Fruit fly (Drosophila melanogaster) whole organism, adult: ENCODE data around the gene Papst2.

Experiments
- CG11617 ChIP-seq: fragments of 200-800 bp; sonication (Bioruptor generic); optimal IDR thresholded peaks from 2 replicates; lab custom pipeline; 2017; ENCODE audit warnings: mild to moderate bottlenecking, missing biosample characterization, missing genetic modification reagents, missing genetic modification characterization
- CG12768 ChIP-seq: fragments of 200-800 bp; sonication (Bioruptor generic); optimal IDR thresholded peaks from 2 replicates; lab custom pipeline; 2017; ENCODE audit warnings: missing biosample characterization, missing genetic modification characterization, mild to moderate bottlenecking, moderate library complexity, missing genetic modification reagents
- CG14711 ChIP-seq: fragments of 200-800 bp; sonication (Bioruptor generic); optimal IDR thresholded peaks from 2 replicates; lab custom pipeline; 2018; ENCODE audit warnings: missing biosample characterization, mild to moderate bottlenecking, missing genetic modification characterization, moderate library complexity
- CG1620 ChIP-seq: fragments of 200-800 bp; sonication (Bioruptor generic); optimal IDR thresholded peaks from 2 replicates; lab custom pipeline; 2016; ENCODE audit warnings: missing biosample characterization, missing genetic modification characterization
- CG33017 ChIP-seq: fragments of 200-800 bp; sonication (Bioruptor generic); optimal IDR thresholded peaks from 2 replicates; lab custom pipeline; 2018; ENCODE audit warnings: missing biosample characterization, mild to moderate bottlenecking, missing genetic modification characterization, moderate library complexity
- CG5204 ChIP-seq: fragments of 200-800 bp; sonication (Bioruptor generic); optimal IDR thresholded peaks from 2 replicates; lab custom pipeline; 2016; ENCODE audit warnings: missing biosample characterization, missing genetic modification characterization
- CG7045 ChIP-seq: fragments of 200-800 bp; sonication (Bioruptor generic); optimal IDR thresholded peaks from 2 replicates; lab custom pipeline; 2017; ENCODE audit warnings: missing biosample characterization, mild to moderate bottlenecking, missing genetic modification characterization
- CG7101 ChIP-seq: fragments of 200-800 bp; sonication (Bioruptor generic); optimal IDR thresholded peaks from 2 replicates; lab custom pipeline; 2018; ENCODE audit warnings: missing biosample characterization, mild to moderate bottlenecking, missing genetic modification characterization, moderate library complexity
- Clk ChIP-seq: fragments of 200-800 bp; sonication (Bioruptor generic); optimal IDR thresholded peaks from 2 replicates; lab custom pipeline; 2017; ENCODE audit warnings: missing biosample characterization, missing genetic modification characterization
- Crg-1 ChIP-seq: fragments of 200-800 bp; sonication (Bioruptor generic); optimal IDR thresholded peaks from 2 replicates; lab custom pipeline; 2016; ENCODE audit warnings: missing biosample characterization, missing genetic modification characterization
- Hr96 ChIP-seq: fragments of 200-800 bp; sonication (Bioruptor generic); optimal IDR thresholded peaks from 2 replicates; lab custom pipeline; 2016; ENCODE audit warnings: missing biosample characterization, missing genetic modification characterization
- Mnt ChIP-seq: fragments of 200-800 bp; sonication (Bioruptor generic); optimal IDR thresholded peaks from 2 replicates; lab custom pipeline; 2016; ENCODE audit warnings: missing biosample characterization, mild to moderate bottlenecking, missing genetic modification characterization
- bab1 ChIP-seq: fragments of 200-800 bp; sonication (Bioruptor generic); optimal IDR thresholded peaks from 3 replicates; lab custom pipeline; 2019; ENCODE audit warnings: missing biosample characterization, mild to moderate bottlenecking, missing genetic modification characterization, moderate library complexity
- cic ChIP-seq: fragments of 200-800 bp; sonication (Bioruptor generic); optimal IDR thresholded peaks from 2 replicates; lab custom pipeline; 2017; ENCODE audit warnings: missing biosample characterization, mild to moderate bottlenecking, missing genetic modification characterization, moderate library complexity
- cnc ChIP-seq, 2 experiments: fragments of >200 bp; optimal IDR thresholded peaks; 2 replicates each; lab custom pipeline; 2017
- kay ChIP-seq: fragments of 200-800 bp; sonication (Bioruptor generic); peaks from one replicate; lab custom pipeline; 2016; ENCODE audit warnings: missing biosample characterization, missing genetic modification characterization, borderline replicate concordance
- ovo ChIP-seq: fragments of 200-800 bp; sonication (Bioruptor generic); optimal IDR thresholded peaks from 2 replicates; lab custom pipeline; 2016; ENCODE audit warnings: missing biosample characterization, missing genetic modification characterization
- pad ChIP-seq: fragments of 200-800 bp; sonication (Bioruptor generic); optimal IDR thresholded peaks from 3 replicates; lab custom pipeline; 2017; ENCODE audit warnings: missing biosample characterization, missing genetic modification characterization, mild to moderate bottlenecking, moderate library complexity, missing genetic modification reagents
- tj ChIP-seq: fragments of 200-800 bp; sonication (Bioruptor generic); optimal IDR thresholded peaks from 3 replicates; lab custom pipeline; 2017; ENCODE audit warnings: missing biosample characterization, mild to moderate bottlenecking, missing genetic modification characterization, moderate library complexity
- toe ChIP-seq: fragments of 200-800 bp; sonication (Bioruptor generic); optimal IDR thresholded peaks from 2 replicates; lab custom pipeline; 2016; ENCODE audit warnings: missing biosample characterization, missing genetic modification characterization

Papst2 gene

DNA sequence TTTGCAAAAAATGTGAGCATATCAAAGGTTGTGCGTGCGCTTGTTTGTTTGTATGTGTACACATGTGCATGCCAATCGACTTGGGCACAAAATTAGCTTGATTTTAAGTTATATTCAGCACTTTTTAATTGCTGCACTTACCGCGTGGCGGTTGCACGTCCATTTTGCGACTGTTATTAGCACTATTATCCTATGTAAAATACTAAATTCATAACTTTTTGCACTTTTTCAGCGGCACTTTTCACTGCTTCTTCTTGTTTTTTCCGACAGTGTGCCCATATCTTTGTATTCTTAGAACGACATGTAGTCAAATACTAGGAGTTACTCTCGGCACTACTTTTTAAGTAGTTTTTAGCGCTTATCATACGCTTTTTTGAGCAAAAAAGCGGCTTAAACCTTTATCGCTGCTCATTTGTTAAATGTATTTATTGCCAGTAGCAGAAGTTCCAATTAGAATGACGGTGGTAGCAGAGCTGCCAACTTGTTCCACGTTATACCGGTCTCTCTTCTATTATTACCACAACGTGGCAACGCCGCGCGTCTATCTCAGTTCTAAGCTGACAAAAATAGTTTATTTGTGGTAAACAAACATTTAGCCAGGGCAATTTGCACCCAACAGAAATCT lies at the start of gene Papst2, which contains the start of gene scaf6:
Papst2 (plus strand) TSS at position 501 of the 625 bp plus-strand sequence.
scaf6 (minus strand) TSS at position 278 of the 625 bp plus-strand sequence.
- no peak for TF ChIP-seq toe (GFP tag; lab: Kevin White, UChicago)
- TF ChIP-seq CG1620: peak; percentile 28
- TF ChIP-seq bab1 (GFP tag; lab: Kevin White, UChicago): no peak
- TF ChIP-seq CG14711: peak; percentile 41
- no peak for TF ChIP-seq cnc (optimal IDR thresholded peaks at IDR 0.05; lab: Kevin White, UChicago)
- TF ChIP-seq CG11617 (GFP tag; lab: Kevin White, UChicago): peak; percentile 42
- TF ChIP-seq Crg-1 (GFP tag; lab: Kevin White, UChicago): no peak
- TF ChIP-seq CG7101 (tag; lab: Kevin White, UChicago): peak; percentile 4
- TF ChIP-seq cic (GFP tag; lab: Kevin White, UChicago): no peak
- TF ChIP-seq tj (GFP tag; lab: Kevin White, UChicago): no peak
- TF ChIP-seq pad (GFP tag; lab: Kevin White, UChicago): no peak
- no peak for TF ChIP-seq CG12768 (GFP tag; lab: Kevin White, UChicago)
- TF ChIP-seq Hr96 (GFP tag; lab: Kevin White, UChicago): no peak
- no peak for TF ChIP-seq Clk (GFP tag; lab: Kevin White, UChicago)
- peak; percentile 84 for TF ChIP-seq Mnt (GFP tag; lab: Kevin White, UChicago)
- no peak for TF ChIP-seq CG7045 (GFP tag; lab: Kevin White, UChicago)
- no peak for TF ChIP-seq ovo (GFP tag; lab: Kevin White, UChicago)
- TF ChIP-seq CG33017 (tag; lab: Kevin White, UChicago): no peak
- no peak for TF ChIP-seq kay (GFP tag; lab: Kevin White, UChicago)
- no peak for TF ChIP-seq CG5204 (GFP tag; lab: Kevin White, UChicago)

DNA sequence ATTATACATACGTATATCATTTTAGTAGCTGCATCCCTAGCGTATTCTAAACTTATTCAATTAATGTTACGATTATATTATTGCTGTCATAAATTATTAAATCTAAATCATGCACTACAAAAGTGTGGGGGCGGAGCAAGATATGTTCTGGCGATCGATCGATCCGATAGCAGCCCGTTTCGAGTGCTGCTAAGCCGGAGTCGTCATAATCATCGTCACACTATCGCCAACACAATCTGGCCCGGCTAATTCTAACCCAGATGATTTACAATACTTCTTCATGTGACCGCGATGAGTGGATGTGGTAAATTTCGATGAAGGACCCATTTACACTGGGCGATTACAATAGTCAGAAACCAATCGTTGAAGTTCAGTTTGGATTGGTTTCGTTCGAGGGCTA lies 47.8 kb upstream of the Papst2 start:
- TF ChIP-seq CG12768 (GFP tag; lab: Kevin White, UChicago): no peak
- TF ChIP-seq Clk (GFP tag; lab: Kevin White, UChicago): no peak
- no peak for TF ChIP-seq CG1620
- no peak for TF ChIP-seq CG11617 (GFP tag; lab: Kevin White, UChicago)
- TF ChIP-seq CG7045 (GFP tag; lab: Kevin White, UChicago): no peak
- TF ChIP-seq Hr96 (GFP tag; lab: Kevin White, UChicago): no peak
- no peak for TF ChIP-seq toe (GFP tag; lab: Kevin White, UChicago)
- no peak for TF ChIP-seq CG5204 (GFP tag; lab: Kevin White, UChicago)
- TF ChIP-seq CG7101 (tag; lab: Kevin White, UChicago): no peak
- TF ChIP-seq tj (GFP tag; lab: Kevin White, UChicago): no peak
- no peak for TF ChIP-seq kay (GFP tag; lab: Kevin White, UChicago)
- no peak for TF ChIP-seq CG14711
- no peak for TF ChIP-seq pad (GFP tag; lab: Kevin White, UChicago)
- TF ChIP-seq cic (GFP tag; lab: Kevin White, UChicago): no peak
- TF ChIP-seq Mnt (GFP tag; lab: Kevin White, UChicago): no peak
- no peak for TF ChIP-seq Crg-1 (GFP tag; lab: Kevin White, UChicago)
- TF ChIP-seq CG33017 (tag; lab: Kevin White, UChicago): no peak
- no peak for TF ChIP-seq ovo (GFP tag; lab: Kevin White, UChicago)
- no peak for TF ChIP-seq cnc (optimal IDR thresholded peaks at IDR 0.05; lab: Kevin White, UChicago)
- TF ChIP-seq bab1 (GFP tag; lab: Kevin White, UChicago): no peak

DNA sequence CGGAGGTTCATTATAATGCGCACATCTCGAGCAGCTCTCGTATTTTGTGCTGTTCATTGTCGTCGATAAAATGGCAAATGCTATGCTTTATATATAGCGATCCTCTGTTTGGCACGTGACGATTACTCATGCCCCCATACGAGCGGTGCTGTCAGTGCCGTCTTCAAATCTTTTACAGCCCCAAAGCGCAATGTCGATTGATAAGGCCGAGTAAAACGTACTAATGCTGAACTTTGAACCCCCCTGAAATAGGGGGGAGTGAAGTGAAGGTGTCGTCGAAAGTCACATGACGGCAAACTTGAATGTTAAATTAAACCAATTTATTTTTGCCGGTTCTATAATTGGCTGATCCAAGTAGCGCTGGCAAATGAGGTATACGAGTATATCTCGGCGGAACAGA lies 42.3 kb upstream of the Papst2 start:
- TF ChIP-seq ovo (GFP tag; lab: Kevin White, UChicago) (no peak), pad (GFP tag; lab: Kevin White, UChicago) (no peak), Mnt (GFP tag; lab: Kevin White, UChicago) (peak; percentile 64), CG33017 (tag; lab: Kevin White, UChicago) (peak; percentile 58), kay (GFP tag; lab: Kevin White, UChicago) (no peak), Crg-1 (GFP tag; lab: Kevin White, UChicago) (peak; percentile 4), CG7101 (tag; lab: Kevin White, UChicago) (peak; percentile 36), bab1 (GFP tag; lab: Kevin White, UChicago) (peak; percentile 15), CG1620 (no peak), Hr96 (GFP tag; lab: Kevin White, UChicago) (peak; percentile 86), CG5204 (GFP tag; lab: Kevin White, UChicago) (no peak), CG11617 (GFP tag; lab: Kevin White, UChicago) (peak; percentile 45), Clk (GFP tag; lab: Kevin White, UChicago) (peak; percentile 64), tj (GFP tag; lab: Kevin White, UChicago) (peak; percentile 27), CG14711 (no peak), cic (GFP tag; lab: Kevin White, UChicago) (peak; percentile 69), cnc (optimal IDR thresholded peaks at IDR 0.05; lab: Kevin White, UChicago) (no peak), CG7045 (GFP tag; lab: Kevin White, UChicago) (peak; percentile 43), toe (GFP tag; lab: Kevin White, UChicago) (no peak), CG12768 (GFP tag; lab: Kevin White, UChicago) (peak; percentile 97)

DNA sequence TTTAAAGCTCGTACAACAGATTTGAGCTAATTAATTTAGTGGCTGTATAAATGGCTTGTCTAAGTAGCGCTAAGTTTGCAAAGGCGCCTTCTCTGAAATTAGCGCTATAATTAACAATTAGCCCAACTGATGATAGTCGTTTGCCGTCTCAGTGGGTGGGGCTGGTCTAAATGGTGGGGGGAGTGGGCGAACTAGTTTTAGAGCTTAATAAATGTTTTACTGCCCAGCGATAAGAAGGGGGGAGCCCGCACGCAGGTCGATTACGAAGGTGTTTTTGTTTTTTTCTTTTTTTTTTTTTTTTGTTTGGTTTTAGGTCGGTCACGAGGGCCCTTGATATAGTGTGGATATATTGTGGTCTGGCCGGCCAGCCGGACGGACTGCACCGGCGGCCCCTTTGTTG lies 41.5 kb upstream of the Papst2 start:
- peak; percentile 69 for TF ChIP-seq CG12768 (GFP tag; lab: Kevin White, UChicago)
- peak; percentile 63 for TF ChIP-seq CG7045 (GFP tag; lab: Kevin White, UChicago)
- peak; percentile 14 for TF ChIP-seq toe (GFP tag; lab: Kevin White, UChicago)
- peak; percentile 21 for TF ChIP-seq CG33017 (tag; lab: Kevin White, UChicago)
- TF ChIP-seq tj (GFP tag; lab: Kevin White, UChicago): no peak
- peak; percentile 33 for TF ChIP-seq Mnt (GFP tag; lab: Kevin White, UChicago)
- no peak for TF ChIP-seq Clk (GFP tag; lab: Kevin White, UChicago)
- no peak for TF ChIP-seq Crg-1 (GFP tag; lab: Kevin White, UChicago)
- TF ChIP-seq cic (GFP tag; lab: Kevin White, UChicago): peak; percentile 38
- TF ChIP-seq CG7101 (tag; lab: Kevin White, UChicago): peak; percentile 33
- no peak for TF ChIP-seq bab1 (GFP tag; lab: Kevin White, UChicago)
- no peak for TF ChIP-seq kay (GFP tag; lab: Kevin White, UChicago)
- no peak for TF ChIP-seq CG14711
- peak; percentile 2 for TF ChIP-seq pad (GFP tag; lab: Kevin White, UChicago)
- TF ChIP-seq CG11617 (GFP tag; lab: Kevin White, UChicago): peak; percentile 9
